Worm (Caenorhabditis elegans) whole organism, early embryonic: ENCODE data around the gene srd-55.

Experiments used
- B0310.2 ChIP-seq: sonication (generic microtip); optimal IDR thresholded peaks from 2 replicates; lab custom pipeline; 2016; ENCODE audit warnings: mild to moderate bottlenecking, missing genetic modification characterization, missing compliant biosample characterization
- F13C5.2 ChIP-seq: sonication (generic microtip); optimal IDR thresholded peaks from 2 replicates; lab custom pipeline; 2017; ENCODE audit warnings: mild to moderate bottlenecking, missing genetic modification characterization, inconsistent platforms, missing compliant biosample characterization
- aly-1 ChIP-seq: sonication (generic microtip); optimal IDR thresholded peaks from 2 replicates; lab custom pipeline; 2016; ENCODE audit warnings: missing genetic modification characterization, missing compliant biosample characterization
- ama-1 ChIP-seq: fragments of 150-350 bp; optimal IDR thresholded peaks from 2 replicates; lab custom pipeline; 2014
- ceh-13 ChIP-seq: fragments of 200-800 bp; sonication (Bioruptor generic); optimal IDR thresholded peaks from 2 replicates; lab custom pipeline; 2018; ENCODE audit warnings: mild to moderate bottlenecking, missing genetic modification characterization, missing compliant biosample characterization
- ets-7 ChIP-seq: sonication (generic microtip); optimal IDR thresholded peaks from 2 replicates; lab custom pipeline; 2016; ENCODE audit warnings: missing genotype, missing genetic modification characterization, missing compliant biosample characterization
- flt-1 ChIP-seq: fragments of 200-800 bp; sonication (Bioruptor generic); IDR thresholded peaks from 2 replicates; pipeline ENCODE4 v1.3.6; 2022; ENCODE audit warnings: missing genetic modification characterization, missing compliant biosample characterization
- hmbx-1 ChIP-seq: sonication (generic microtip); optimal IDR thresholded peaks from 2 replicates; lab custom pipeline; 2016; ENCODE audit warnings: mild to moderate bottlenecking, missing genetic modification characterization, missing compliant biosample characterization
- hmg-4 ChIP-seq: fragments of 200-800 bp; sonication (Bioruptor generic); optimal IDR thresholded peaks from 2 replicates; lab custom pipeline; 2018; ENCODE audit warnings: mild to moderate bottlenecking, missing genetic modification characterization, missing compliant biosample characterization
- pes-1 ChIP-seq: fragments of 200-800 bp; sonication (Bioruptor generic); IDR thresholded peaks from 2 replicates; pipeline ENCODE4 v1.3.6; 2022; ENCODE audit warnings: missing genetic modification reagents, missing genetic modification characterization, missing compliant biosample characterization
- scrt-1 ChIP-seq: fragments of 200-800 bp; sonication (Bioruptor generic); IDR thresholded peaks from 2 replicates; pipeline ENCODE4 v1.3.6; 2022; ENCODE audit warnings: missing genetic modification characterization, missing compliant biosample characterization
- sea-1 ChIP-seq: fragments of 200-800 bp; sonication (Bioruptor generic); conservative IDR thresholded peaks from 2 replicates; pipeline ENCODE4 v1.3.6; 2022; ENCODE audit warnings: missing genetic modification characterization, missing compliant biosample characterization
- tbx-11 ChIP-seq: fragments of 200-800 bp; sonication (Bioruptor generic); IDR thresholded peaks from 2 replicates; pipeline ENCODE4 v1.3.6; 2022; ENCODE audit warnings: missing genetic modification characterization, missing compliant biosample characterization
- tbx-37 ChIP-seq: fragments of 200-800 bp; sonication (Bioruptor generic); conservative IDR thresholded peaks from 2 replicates; pipeline ENCODE4 v1.3.6; 2022; ENCODE audit warnings: missing genetic modification reagents, missing genetic modification characterization, missing compliant biosample characterization

DNA sequence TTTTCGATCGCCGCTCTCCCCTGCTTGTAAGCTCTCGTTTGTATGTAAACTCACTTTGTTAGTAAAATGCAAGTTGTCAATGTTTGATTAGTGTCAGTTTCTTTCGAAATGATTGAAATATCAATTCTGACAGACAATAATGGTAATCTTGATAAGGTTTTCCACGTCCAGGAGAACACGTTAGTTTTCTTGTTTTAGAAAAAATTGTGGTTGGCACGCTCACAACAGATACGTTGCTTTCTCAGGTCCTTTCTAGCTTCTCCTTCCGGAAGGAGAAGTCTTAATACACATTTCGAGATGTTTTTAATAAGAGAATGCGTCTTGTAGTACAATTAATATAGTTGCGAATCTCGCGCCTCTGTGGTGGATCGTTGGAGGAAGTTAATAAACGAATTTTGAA is 39.5 kb upstream of the srd-55 start, which contains the start of gene F43E2.6:
- TF ChIP-seq tbx-11 (GFP tag; lab: Robert Waterston, UW) (no peak), ets-7 (no peak), aly-1 (no peak), sea-1 (GFP tag; lab: Robert Waterston, UW) (no peak), ama-1 (lab: Kevin White, UChicago) (no peak), ceh-13 (GFP tag; lab: Kevin White, UChicago) (no peak), scrt-1 (no peak), B0310.2 (tag; lab: Kevin White, UChicago) (no peak), flt-1 (no peak), tbx-37 (no peak), F13C5.2 (no peak), pes-1 (GFP tag; lab: Robert Waterston, UW) (no peak), hmbx-1 (tag; lab: Kevin White, UChicago) (no peak), hmg-4 (GFP tag; lab: Kevin White, UChicago) (no peak)
